Fruit fly (Drosophila melanogaster) whole organism, pupa: ENCODE results near the gene CG17930.
A peak's percentile ranks its signal among the peaks of the same experiment; 100 is the strongest.

Experiments
- CG10348 ChIP-seq: fragments of 200-800 bp; sonication (Bioruptor generic); IDR thresholded peaks from 2 replicates; pipeline ENCODE4 v1.3.6; 2022; ENCODE audit warnings: missing biosample characterization, missing genetic modification characterization
- CG12605 ChIP-seq: fragments of 200-800 bp; sonication (Bioruptor generic); IDR thresholded peaks from 2 replicates; pipeline ENCODE4 v1.3.6; 2022; ENCODE audit warnings: missing biosample characterization, missing genetic modification characterization
- CG13204 ChIP-seq: fragments of 200-800 bp; sonication (Bioruptor generic); optimal IDR thresholded peaks from 2 replicates; lab custom pipeline; 2018; ENCODE audit warnings: missing biosample characterization, mild to moderate bottlenecking, missing genetic modification characterization, moderate library complexity
- CG14655 ChIP-seq: fragments of 200-800 bp; sonication (Bioruptor generic); optimal IDR thresholded peaks from 3 replicates; lab custom pipeline; 2017; ENCODE audit warnings: mild to moderate bottlenecking, missing biosample characterization, missing genetic modification reagents, missing genetic modification characterization
- CG15710 ChIP-seq: fragments of 200-800 bp; sonication (Bioruptor generic); optimal IDR thresholded peaks from 2 replicates; lab custom pipeline; 2018; ENCODE audit warnings: missing biosample characterization, mild to moderate bottlenecking, missing genetic modification characterization, moderate library complexity
- CG17806 ChIP-seq: fragments of 200-800 bp; sonication (Bioruptor generic); optimal IDR thresholded peaks from 2 replicates; lab custom pipeline; 2018; ENCODE audit warnings: missing biosample characterization, mild to moderate bottlenecking, missing genetic modification characterization, moderate library complexity
- CG32121 ChIP-seq: fragments of 200-800 bp; sonication (Bioruptor generic); IDR thresholded peaks from 2 replicates; pipeline ENCODE4 v1.3.6; 2022; ENCODE audit warnings: missing biosample characterization, missing genetic modification characterization
- CG34367 ChIP-seq: fragments of 200-800 bp; sonication (Bioruptor generic); optimal IDR thresholded peaks from 2 replicates; lab custom pipeline; 2018; ENCODE audit warnings: missing biosample characterization, mild to moderate bottlenecking, missing genetic modification characterization
- CG4496 ChIP-seq: fragments of 200-800 bp; sonication (Bioruptor generic); IDR thresholded peaks from 3 replicates; pipeline ENCODE4 v1.3.6; 2022; ENCODE audit warnings: missing biosample characterization, missing genetic modification characterization
- CG8159 ChIP-seq: fragments of 200-800 bp; sonication (Bioruptor generic); optimal IDR thresholded peaks from 3 replicates; lab custom pipeline; 2018; ENCODE audit warnings: missing biosample characterization, mild to moderate bottlenecking, missing genetic modification characterization, moderate library complexity
- CG8301 ChIP-seq: fragments of 200-800 bp; sonication (Bioruptor generic); optimal IDR thresholded peaks from 2 replicates; lab custom pipeline; 2018; ENCODE audit warnings: missing biosample characterization, mild to moderate bottlenecking, missing genetic modification characterization
- CG9948 ChIP-seq: fragments of 200-800 bp; sonication (Bioruptor generic); optimal IDR thresholded peaks from 2 replicates; lab custom pipeline; 2018; ENCODE audit warnings: missing biosample characterization, mild to moderate bottlenecking, missing genetic modification characterization, moderate library complexity
- D1 ChIP-seq: fragments of 200-800 bp; sonication (Bioruptor generic); optimal IDR thresholded peaks from 2 replicates; lab custom pipeline; 2018; ENCODE audit warnings: missing biosample characterization, mild to moderate bottlenecking, missing genetic modification characterization, moderate library complexity
- EcR ChIP-seq: fragments of 200-800 bp; sonication (Bioruptor generic); optimal IDR thresholded peaks from 3 replicates; lab custom pipeline; 2019; ENCODE audit warnings: missing biosample characterization, missing genetic modification characterization, mild to moderate bottlenecking, moderate library complexity, missing genetic modification reagents
- Ets98B ChIP-seq: fragments of 200-800 bp; sonication (Bioruptor generic); IDR thresholded peaks from 2 replicates; pipeline ENCODE4 v1.3.6; 2022; ENCODE audit warnings: missing biosample characterization, missing genetic modification characterization
- Pif1A ChIP-seq: fragments of 200-800 bp; sonication (Bioruptor generic); optimal IDR thresholded peaks from 3 replicates; lab custom pipeline; 2016; ENCODE audit warnings: missing biosample characterization, missing genetic modification characterization
- Pif1B ChIP-seq: fragments of 200-800 bp; sonication (Bioruptor generic); optimal IDR thresholded peaks from 3 replicates; lab custom pipeline; 2016; ENCODE audit warnings: missing biosample characterization, missing genetic modification characterization
- Snoo ChIP-seq: fragments of 200-800 bp; sonication (Bioruptor generic); optimal IDR thresholded peaks from 3 replicates; lab custom pipeline; 2017; ENCODE audit warnings: missing biosample characterization, mild to moderate bottlenecking, missing genetic modification characterization, inconsistent platforms
- fd96Ca ChIP-seq: fragments of 200-800 bp; sonication (Bioruptor generic); IDR thresholded peaks from 3 replicates; pipeline ENCODE4 v1.3.6; 2022; ENCODE audit warnings: missing biosample characterization, missing genetic modification characterization
- gl ChIP-seq: fragments of 200-800 bp; sonication (Bioruptor generic); optimal IDR thresholded peaks from 2 replicates; lab custom pipeline; 2018; ENCODE audit warnings: missing biosample characterization, mild to moderate bottlenecking, missing genetic modification characterization
- rn ChIP-seq: fragments of 200-800 bp; sonication (Bioruptor generic); IDR thresholded peaks from 2 replicates; pipeline ENCODE4 v1.3.6; 2022; ENCODE audit warnings: missing biosample characterization, missing genetic modification characterization

CG17930 gene

dm6 chr3R:16282080-16282690 is 45.5 kb upstream of the CG17930 start:
- TF ChIP-seq D1 (tag; lab: Kevin White, UChicago): no peak
- no peak for TF ChIP-seq CG34367 (tag; lab: Kevin White, UChicago)
- no peak for TF ChIP-seq rn (GFP tag; lab: Robert Waterston, UW)
- TF ChIP-seq CG15710: no peak
- peak; percentile 22 for TF ChIP-seq gl (tag; lab: Kevin White, UChicago)
- no peak for TF ChIP-seq CG9948 (tag; lab: Kevin White, UChicago)
- TF ChIP-seq EcR (GFP tag; lab: Kevin White, UChicago): peak; percentile 95
- no peak for TF ChIP-seq fd96Ca (GFP tag; lab: Robert Waterston, UW)
- TF ChIP-seq CG8159 (tag; lab: Kevin White, UChicago): no peak
- TF ChIP-seq CG13204: peak; percentile 22
- no peak for TF ChIP-seq Pif1A
- TF ChIP-seq CG14655 (GFP tag; lab: Kevin White, UChicago): no peak
- no peak for TF ChIP-seq CG12605 (GFP tag; lab: Robert Waterston, UW)
- TF ChIP-seq CG32121: no peak
- no peak for TF ChIP-seq CG4496 (GFP tag; lab: Robert Waterston, UW)
- TF ChIP-seq CG17806: no peak
- TF ChIP-seq Snoo (tag; lab: Kevin White, UChicago): no peak
- no peak for TF ChIP-seq CG10348 (GFP tag; lab: Robert Waterston, UW)

DNA sequence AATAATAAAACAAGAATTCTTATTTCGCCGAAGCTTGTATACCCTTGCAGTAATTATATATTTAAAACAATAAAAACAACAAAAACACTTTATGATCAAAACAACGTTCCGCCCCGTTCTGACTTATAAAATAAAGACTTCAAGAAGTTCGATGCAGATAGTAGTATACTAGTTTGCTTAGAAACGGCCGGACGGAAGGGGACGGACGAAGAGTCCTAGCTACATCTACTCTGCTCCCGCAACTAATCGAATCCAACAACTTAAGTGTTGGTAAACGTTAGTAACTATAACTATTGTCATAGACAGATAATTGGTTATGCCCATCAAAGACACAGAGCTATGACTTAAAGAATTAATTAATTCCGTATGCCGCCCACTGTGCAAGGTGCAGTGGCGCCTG is 43.2 kb upstream of the CG17930 start:
- TF ChIP-seq rn (GFP tag; lab: Robert Waterston, UW) (no peak), Pif1B (no peak), CG15710 (no peak), Pif1A (no peak), fd96Ca (GFP tag; lab: Robert Waterston, UW) (no peak), CG8159 (tag; lab: Kevin White, UChicago) (no peak), CG13204 (no peak), CG8301 (tag; lab: Kevin White, UChicago) (no peak), CG32121 (no peak), CG12605 (GFP tag; lab: Robert Waterston, UW) (no peak), CG34367 (tag; lab: Kevin White, UChicago) (no peak), D1 (tag; lab: Kevin White, UChicago) (no peak), CG9948 (tag; lab: Kevin White, UChicago) (no peak), Ets98B (GFP tag; lab: Robert Waterston, UW) (no peak), CG14655 (GFP tag; lab: Kevin White, UChicago) (no peak), gl (tag; lab: Kevin White, UChicago) (no peak), CG4496 (GFP tag; lab: Robert Waterston, UW) (no peak), CG10348 (GFP tag; lab: Robert Waterston, UW) (no peak), Snoo (tag; lab: Kevin White, UChicago) (no peak), EcR (GFP tag; lab: Kevin White, UChicago) (no peak)

dm6 chr3R:16284901-16285300 is 42.7 kb upstream of the CG17930 start:
- TF ChIP-seq Pif1B: no peak
- TF ChIP-seq EcR (GFP tag; lab: Kevin White, UChicago): peak; percentile 57

DNA sequence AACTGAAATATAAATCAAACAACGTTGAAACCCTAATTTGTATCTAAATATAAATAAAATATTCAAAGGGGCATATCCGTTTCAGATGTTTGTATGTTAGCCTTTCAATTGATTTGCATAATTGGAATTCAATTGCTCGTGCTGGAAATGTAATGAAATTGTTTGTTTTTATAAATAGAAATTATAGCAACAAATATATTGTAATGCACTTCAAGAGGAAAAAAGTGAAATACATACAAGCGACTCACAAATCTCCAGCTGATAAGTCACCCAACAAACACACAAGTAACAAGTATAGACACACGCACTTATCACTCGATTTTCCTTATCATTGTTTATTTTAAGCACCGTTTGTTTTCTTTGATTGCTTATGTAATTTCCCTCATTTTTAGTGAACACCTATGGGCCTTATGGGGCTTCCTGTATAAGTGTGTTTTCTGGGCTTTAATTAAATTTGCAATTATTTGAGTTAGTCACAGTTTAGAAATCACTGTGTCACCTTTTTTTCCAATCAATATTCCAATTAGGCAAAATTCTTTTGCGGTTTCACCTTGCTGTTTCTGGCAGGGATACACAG is 41.9 kb upstream of the CG17930 start:
- TF ChIP-seq D1 (tag; lab: Kevin White, UChicago) (no peak), Ets98B (GFP tag; lab: Robert Waterston, UW) (no peak), gl (tag; lab: Kevin White, UChicago) (no peak), CG12605 (GFP tag; lab: Robert Waterston, UW) (no peak), CG8159 (tag; lab: Kevin White, UChicago) (no peak), CG13204 (no peak)

- TF ChIP-seq CG9948 (tag; lab: Kevin White, UChicago): no peak
- no peak for TF ChIP-seq CG8301 (tag; lab: Kevin White, UChicago)
- TF ChIP-seq CG10348 (GFP tag; lab: Robert Waterston, UW): no peak
- TF ChIP-seq CG17806: no peak
- TF ChIP-seq rn (GFP tag; lab: Robert Waterston, UW): no peak
- TF ChIP-seq Pif1B: no peak
- 0 out of 2 replicates have a peak, but pooled peaks have one; percentile 21 for TF ChIP-seq Ets98B (GFP tag; lab: Robert Waterston, UW)
- no peak for TF ChIP-seq Snoo (tag; lab: Kevin White, UChicago)
- TF ChIP-seq gl (tag; lab: Kevin White, UChicago): peak; percentile 7
- TF ChIP-seq CG32121: no peak
- TF ChIP-seq EcR (GFP tag; lab: Kevin White, UChicago): peak; percentile 46
- TF ChIP-seq fd96Ca (GFP tag; lab: Robert Waterston, UW): no peak
- no peak for TF ChIP-seq CG14655 (GFP tag; lab: Kevin White, UChicago)
- TF ChIP-seq CG34367 (tag; lab: Kevin White, UChicago): no peak
- no peak for TF ChIP-seq CG8159 (tag; lab: Kevin White, UChicago)
- TF ChIP-seq CG4496 (GFP tag; lab: Robert Waterston, UW): no peak
- TF ChIP-seq CG12605 (GFP tag; lab: Robert Waterston, UW): 0 out of 2 replicates have a peak, but pooled peaks have one; percentile 12
- no peak for TF ChIP-seq Pif1A
- no peak for TF ChIP-seq D1 (tag; lab: Kevin White, UChicago)
- peak; percentile 31 for TF ChIP-seq CG13204
- TF ChIP-seq CG15710: no peak
Observed at dm6 chr3R:16287171-16287570, 40.5 kb upstream of the CG17930 start.

- TF ChIP-seq Ets98B (GFP tag; lab: Robert Waterston, UW): no peak
- TF ChIP-seq CG32121: no peak
- no peak for TF ChIP-seq CG8301 (tag; lab: Kevin White, UChicago)
- TF ChIP-seq D1 (tag; lab: Kevin White, UChicago): no peak
Observed at dm6 chr3R:16287850-16288249, 39.8 kb upstream of the CG17930 start.
